Fruit fly (Drosophila melanogaster): ENCODE measurements around the gene CG13786.

Gene CG13786

DNA sequence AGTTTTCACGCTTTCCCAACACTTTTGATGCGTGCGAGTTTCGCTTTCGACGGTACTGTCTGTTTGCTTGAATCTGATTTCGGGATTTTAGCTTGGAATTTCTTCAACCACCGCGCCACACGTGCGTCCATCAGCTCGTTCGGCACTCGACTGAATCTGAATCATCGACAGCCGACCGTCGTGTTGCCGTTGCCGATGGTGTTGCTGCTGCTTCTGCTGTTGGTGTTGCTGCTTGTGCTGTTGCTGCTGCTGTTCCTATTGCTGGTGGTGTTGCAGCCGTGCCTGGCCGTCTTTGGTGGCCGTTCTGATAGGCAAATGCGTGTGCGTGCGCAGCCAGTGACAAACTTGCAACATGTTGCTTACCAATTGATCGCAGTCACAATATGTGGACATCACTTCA is 24.2 kb upstream of the CG13786 start, which contains the start of gene Wnt4 (continued):
- TF ChIP-seq esg (GFP tag; conservative IDR thresholded peaks at IDR 0.05) (no peak), CG11696 (GFP tag; IDR thresholded peaks at IDR 0.05) (0 out of 2 replicates have a peak, but pooled peaks have one; percentile 36), Fer3 (tag; optimal IDR thresholded peaks at IDR 0.05) (no peak), yki (optimal IDR thresholded peaks at IDR 0.05) (no peak), CG6654 (GFP tag; optimal IDR thresholded peaks at IDR 0.05) (no peak), wek (GFP tag; optimal IDR thresholded peaks at IDR 0.05) (peak; percentile 8), CG10565 (GFP tag; optimal IDR thresholded peaks at IDR 0.05) (no peak), HLHmδ (GFP tag; optimal IDR thresholded peaks at IDR 0.05) (peak; percentile 55), CG6175 (GFP tag; IDR thresholded peaks at IDR 0.05) (peak; percentile 74; the same call in 1 of the 3 replicates), Sin3A (optimal IDR thresholded peaks at IDR 0.05) (no peak), Atf6 (GFP tag; IDR thresholded peaks at IDR 0.05) (no peak), CG8944 (GFP tag; optimal IDR thresholded peaks at IDR 0.05) (no peak), MESR4 (GFP tag; optimal IDR thresholded peaks at IDR 0.05) (no peak), CG12744 (GFP tag; optimal IDR thresholded peaks at IDR 0.05) (no peak), YL-1 (GFP tag; optimal IDR thresholded peaks at IDR 0.05) (no peak), CG4730 (GFP tag; IDR thresholded peaks at IDR 0.05) (no peak), al (GFP tag; IDR thresholded peaks at IDR 0.05) (no peak), D (optimal IDR thresholded peaks at IDR 0.05) (no peak), D (GFP tag; optimal IDR thresholded peaks at IDR 0.05) (no peak), CG10366 (GFP tag; IDR thresholded peaks at IDR 0.05) (no peak), trh (GFP tag; optimal IDR thresholded peaks at IDR 0.05) (no peak), Chrac-16 (GFP tag; optimal IDR thresholded peaks at IDR 0.05) (no peak), ATbp (GFP tag; optimal IDR thresholded peaks at IDR 0.05) (no peak), odd (GFP tag; optimal IDR thresholded peaks at IDR 0.05) (no peak), Ravus (GFP tag; IDR thresholded peaks at IDR 0.05) (no peak), gt (GFP tag; IDR thresholded peaks at IDR 0.05) (no peak), sug (tag; optimal IDR thresholded peaks at IDR 0.05) (no peak), CG1603 (tag; optimal IDR thresholded peaks at IDR 0.05) (no peak), CG1602 (GFP tag; optimal IDR thresholded peaks at IDR 0.05) (no peak), CHES-1-like (GFP tag; optimal IDR thresholded peaks at IDR 0.05) (no peak), CG7372 (GFP tag; IDR thresholded peaks at IDR 0.05) (no peak), dysf (GFP tag; IDR thresholded peaks at IDR 0.05) (no peak), zen (tag; optimal IDR thresholded peaks at IDR 0.05) (no peak), pfk (GFP tag; optimal IDR thresholded peaks at IDR 0.05) (no peak), inv (GFP tag; IDR thresholded peaks at IDR 0.05; ENCODE audit: partially characterized antibody) (no peak), ewg (GFP tag; optimal IDR thresholded peaks at IDR 0.05) (peak; percentile 33), ara (GFP tag; IDR thresholded peaks at IDR 0.05) (no peak), sr (GFP tag; IDR thresholded peaks at IDR 0.05) (peak; percentile 27; the same call in 1 of the 3 replicates), ro (GFP tag; IDR thresholded peaks at IDR 0.05) (no peak), CG12942 (GFP tag; optimal IDR thresholded peaks at IDR 0.05) (no peak), Dref (GFP tag; IDR thresholded peaks at IDR 0.05) (no peak), Mad (GFP tag; optimal IDR thresholded peaks at IDR 0.05) (no peak), CG10147 (GFP tag; optimal IDR thresholded peaks at IDR 0.05) (no peak), corto (GFP tag; optimal IDR thresholded peaks at IDR 0.05) (no peak), ci (GFP tag; IDR thresholded peaks at IDR 0.05) (peak; percentile 79), CG16779 (GFP tag; IDR thresholded peaks at IDR 0.05) (no peak), croc (GFP tag; conservative IDR thresholded peaks at IDR 0.05) (no peak), sd (tag; optimal IDR thresholded peaks at IDR 0.05) (peak; percentile 26), prd (optimal IDR thresholded peaks at IDR 0.05) (no peak), prd (GFP tag; IDR thresholded peaks at IDR 0.05) (no peak), CG6791 (GFP tag; IDR thresholded peaks at IDR 0.05; ENCODE audit: partially characterized antibody) (peak; percentile 61; the same call in 1 of the 3 replicates), emc (GFP tag; optimal IDR thresholded peaks at IDR 0.05) (no peak), HmgD (GFP tag; optimal IDR thresholded peaks at IDR 0.05) (no peak), D19A (tag; optimal IDR thresholded peaks at IDR 0.05) (no peak)
